Fruit fly (Drosophila melanogaster) whole organism, embryonic: Measurements from ENCODE around the gene CG14082.

Experiments
- CG10267 ChIP-seq: fragments of 200-800 bp; sonication (Bioruptor generic); optimal IDR thresholded peaks from 2 replicates; lab custom pipeline; 2018; ENCODE audit warnings: missing biosample characterization, mild to moderate bottlenecking, missing genetic modification characterization, moderate library complexity
- CG10321 ChIP-seq: fragments of 200-800 bp; sonication (Bioruptor generic); IDR thresholded peaks from 2 replicates; pipeline ENCODE4 v1.3.6; 2022; ENCODE audit warnings: missing biosample characterization, missing genetic modification characterization
- CG12659 ChIP-seq: fragments of 200-800 bp; sonication (Bioruptor generic); optimal IDR thresholded peaks from 3 replicates; lab custom pipeline; 2017; ENCODE audit warnings: mild to moderate bottlenecking, missing biosample characterization, missing genetic modification reagents, missing genetic modification characterization
- CG15073 ChIP-seq: fragments of 200-800 bp; sonication (Bioruptor generic); optimal IDR thresholded peaks from 2 replicates; lab custom pipeline; 2016; ENCODE audit warnings: missing biosample characterization, missing genetic modification characterization
- CG15514 ChIP-seq: fragments of 200-800 bp; sonication (Bioruptor generic); optimal IDR thresholded peaks from 3 replicates; lab custom pipeline; 2017; ENCODE audit warnings: missing biosample characterization, missing genetic modification characterization, mild to moderate bottlenecking, moderate library complexity, missing genetic modification reagents
- CG15696 ChIP-seq: fragments of 200-800 bp; sonication (Bioruptor generic); optimal IDR thresholded peaks from 2 replicates; lab custom pipeline; 2019; ENCODE audit warnings: missing biosample characterization, mild to moderate bottlenecking, missing genetic modification characterization, moderate library complexity
- CG17912 ChIP-seq: fragments of 200-800 bp; sonication (Bioruptor generic); optimal IDR thresholded peaks from 2 replicates; lab custom pipeline; 2018; ENCODE audit warnings: missing biosample characterization, mild to moderate bottlenecking, missing genetic modification characterization
- CG2129 ChIP-seq: fragments of 200-800 bp; sonication (Bioruptor generic); IDR thresholded peaks from 2 replicates; pipeline ENCODE4 v1.3.6; 2022; ENCODE audit warnings: missing biosample characterization, missing genetic modification characterization; ENCODE audit not compliant: partially characterized antibody
- CG2712 ChIP-seq: fragments of 200-800 bp; optimal IDR thresholded peaks from 3 replicates; lab custom pipeline; 2019; ENCODE audit warnings: missing biosample characterization, mild to moderate bottlenecking, missing genetic modification characterization, moderate library complexity
- CG3407 ChIP-seq: fragments of 200-800 bp; sonication (Bioruptor generic); optimal IDR thresholded peaks from 2 replicates; lab custom pipeline; 2018; ENCODE audit warnings: missing biosample characterization, mild to moderate bottlenecking, missing genetic modification characterization
- CG4404 ChIP-seq: fragments of 200-800 bp; sonication (Bioruptor generic); IDR thresholded peaks from 2 replicates; pipeline ENCODE4 v1.3.6; 2022; ENCODE audit warnings: missing biosample characterization, missing genetic modification characterization
- CG4424 ChIP-seq: fragments of 200-800 bp; sonication (Bioruptor generic); optimal IDR thresholded peaks from 3 replicates; lab custom pipeline; 2016; ENCODE audit warnings: missing biosample characterization, missing genetic modification characterization
- CG4617 ChIP-seq: fragments of 200-800 bp; sonication (Bioruptor generic); optimal IDR thresholded peaks from 3 replicates; lab custom pipeline; 2016; ENCODE audit warnings: missing biosample characterization, missing genetic modification characterization, borderline replicate concordance
- CG6683 ChIP-seq: fragments of 200-800 bp; sonication (Bioruptor generic); optimal IDR thresholded peaks from 2 replicates; lab custom pipeline; 2017; ENCODE audit warnings: missing biosample characterization, mild to moderate bottlenecking, missing genetic modification characterization, missing genetic modification reagents
- CG7987 ChIP-seq: fragments of 200-800 bp; sonication (Bioruptor generic); optimal IDR thresholded peaks from 2 replicates; lab custom pipeline; 2018; ENCODE audit warnings: missing biosample characterization, mild to moderate bottlenecking, missing genetic modification characterization, moderate library complexity
- D19B ChIP-seq: fragments of 200-800 bp; sonication (Bioruptor generic); optimal IDR thresholded peaks from 2 replicates; lab custom pipeline; 2017; ENCODE audit warnings: missing biosample characterization, mild to moderate bottlenecking, missing genetic modification characterization
- Dad ChIP-seq: fragments of 200-800 bp; sonication (Bioruptor generic); optimal IDR thresholded peaks from 3 replicates; lab custom pipeline; 2016; ENCODE audit warnings: missing biosample characterization, missing genetic modification characterization
- Doc3 ChIP-seq: fragments of 200-800 bp; sonication (Bioruptor generic); IDR thresholded peaks from 3 replicates; pipeline ENCODE4 v1.3.6; 2022; ENCODE audit warnings: missing biosample characterization, missing genetic modification characterization; ENCODE audit not compliant: partially characterized antibody
- Dp ChIP-seq: fragments of 200-800 bp; sonication (Bioruptor generic); optimal IDR thresholded peaks from 2 replicates; lab custom pipeline; 2018; ENCODE audit warnings: missing biosample characterization, mild to moderate bottlenecking, missing genetic modification characterization, moderate library complexity
- E2f1 ChIP-seq: fragments of 200-800 bp; sonication (Bioruptor generic); IDR thresholded peaks from 2 replicates; pipeline ENCODE4 v1.3.6; 2022; ENCODE audit warnings: missing biosample characterization, missing genetic modification characterization
- E2f2 ChIP-seq: fragments of 200-800 bp; sonication (Bioruptor generic); IDR thresholded peaks from 2 replicates; pipeline ENCODE4 v1.3.6; 2022; ENCODE audit warnings: missing biosample characterization, missing genetic modification characterization
- HmgZ ChIP-seq: fragments of 200-800 bp; sonication (Bioruptor generic); optimal IDR thresholded peaks from 2 replicates; lab custom pipeline; 2018; ENCODE audit warnings: missing biosample characterization, mild to moderate bottlenecking, missing genetic modification characterization
- Hmr ChIP-seq: fragments of 200-800 bp; sonication (Bioruptor generic); optimal IDR thresholded peaks from 3 replicates; lab custom pipeline; 2017; ENCODE audit warnings: mild to moderate bottlenecking, missing biosample characterization, missing genetic modification reagents, missing genetic modification characterization
- Hsf ChIP-seq: fragments of 200-800 bp; sonication (Bioruptor generic); optimal IDR thresholded peaks from 3 replicates; lab custom pipeline; 2016; ENCODE audit warnings: missing biosample characterization, missing genetic modification characterization
- Lhr ChIP-seq: fragments of 200-800 bp; sonication (Bioruptor generic); optimal IDR thresholded peaks from 3 replicates; lab custom pipeline; 2017; ENCODE audit warnings: mild to moderate bottlenecking, missing biosample characterization, missing genetic modification reagents, missing genetic modification characterization
- MBD-R2 ChIP-seq: fragments of 200-800 bp; sonication (Bioruptor generic); IDR thresholded peaks from 2 replicates; pipeline ENCODE4 v1.3.6; 2022; ENCODE audit warnings: missing biosample characterization, missing genetic modification characterization
- MESR4 ChIP-seq: fragments of 200-800 bp; sonication (Bioruptor generic); optimal IDR thresholded peaks from 2 replicates; lab custom pipeline; 2018; ENCODE audit warnings: missing biosample characterization, mild to moderate bottlenecking, missing genetic modification characterization, moderate library complexity
- Med ChIP-seq: fragments of 200-800 bp; sonication (Bioruptor generic); peaks from one replicate; lab custom pipeline; 2016; ENCODE audit warnings: missing biosample characterization, missing genetic modification characterization, mild to moderate bottlenecking, inconsistent platforms, moderate library complexity
- PHDP ChIP-seq: fragments of 200-800 bp; sonication (Bioruptor generic); optimal IDR thresholded peaks from 3 replicates; lab custom pipeline; 2018; ENCODE audit warnings: missing biosample characterization, mild to moderate bottlenecking, missing genetic modification characterization, moderate library complexity
- Rfx ChIP-seq: fragments of 200-800 bp; sonication (Bioruptor generic); IDR thresholded peaks from 2 replicates; pipeline ENCODE4 v1.3.6; 2022; ENCODE audit warnings: missing biosample characterization, missing genetic modification characterization
- Sry-β ChIP-seq: fragments of 200-800 bp; sonication (Bioruptor generic); optimal IDR thresholded peaks from 2 replicates; lab custom pipeline; 2018; ENCODE audit warnings: missing biosample characterization, mild to moderate bottlenecking, missing genetic modification characterization, moderate library complexity
- Taf1 ChIP-seq: fragments of 200-800 bp; sonication (Bioruptor generic); IDR thresholded peaks from 2 replicates; pipeline ENCODE4 v1.3.6; 2022; ENCODE audit warnings: missing biosample characterization, missing genetic modification characterization
- Tbp ChIP-seq: fragments of >200 bp; optimal IDR thresholded peaks from 2 replicates; lab custom pipeline; 2018; ENCODE audit warnings: missing biosample characterization, missing genetic modification characterization
- Xbp1 ChIP-seq: fragments of 200-800 bp; sonication (Bioruptor generic); optimal IDR thresholded peaks from 3 replicates; lab custom pipeline; 2016; ENCODE audit warnings: missing biosample characterization, mild to moderate bottlenecking, missing genetic modification characterization
- ase ChIP-seq: fragments of 200-800 bp; sonication (Bioruptor generic); IDR thresholded peaks from 3 replicates; pipeline ENCODE4 v1.3.6; 2022; ENCODE audit warnings: missing biosample characterization, missing genetic modification characterization
- bab2 ChIP-seq: fragments of 200-800 bp; sonication (Bioruptor generic); optimal IDR thresholded peaks from 2 replicates; lab custom pipeline; 2016; ENCODE audit warnings: missing biosample characterization, missing genetic modification characterization
- crol ChIP-seq: fragments of 200-800 bp; sonication (Bioruptor generic); IDR thresholded peaks from 2 replicates; pipeline ENCODE4 v1.3.6; 2022; ENCODE audit warnings: missing biosample characterization, missing genetic modification characterization
- crp ChIP-seq, 2 experiments: fragments of 200-800 bp; sonication (Bioruptor generic); optimal IDR thresholded peaks; 2 replicates in 1 of 2; 3 replicates in 1 of 2; lab custom pipeline; 2017; ENCODE audit warnings: missing biosample characterization in 2 of 2, missing genetic modification characterization in 2 of 2, mild to moderate bottlenecking in 1 of 2, moderate library complexity in 1 of 2
- emc ChIP-seq: fragments of 200-800 bp; sonication (Bioruptor generic); optimal IDR thresholded peaks from 2 replicates; lab custom pipeline; 2016; ENCODE audit warnings: missing biosample characterization, missing genetic modification characterization
- gt ChIP-seq: fragments of 200-800 bp; sonication (Bioruptor generic); IDR thresholded peaks from 2 replicates; pipeline ENCODE4 v1.3.6; 2022; ENCODE audit warnings: missing biosample characterization, missing genetic modification characterization
- lbe ChIP-seq: fragments of 200-800 bp; sonication (Bioruptor generic); optimal IDR thresholded peaks from 2 replicates; lab custom pipeline; 2016; ENCODE audit warnings: missing biosample characterization, mild to moderate bottlenecking, missing genetic modification characterization
- pnt ChIP-seq: fragments of 200-800 bp; sonication (Bioruptor generic); optimal IDR thresholded peaks from 3 replicates; lab custom pipeline; 2016; ENCODE audit warnings: missing biosample characterization, missing genetic modification characterization
- pzg ChIP-seq: fragments of 200-800 bp; sonication (Bioruptor generic); optimal IDR thresholded peaks from 3 replicates; lab custom pipeline; 2018; ENCODE audit warnings: missing biosample characterization, mild to moderate bottlenecking, missing genetic modification characterization, moderate library complexity
- ro ChIP-seq: fragments of 200-800 bp; sonication (Bioruptor generic); IDR thresholded peaks from 2 replicates; pipeline ENCODE4 v1.3.6; 2022; ENCODE audit warnings: missing biosample characterization, missing genetic modification characterization
- row ChIP-seq: fragments of 200-800 bp; sonication (Bioruptor generic); IDR thresholded peaks from 3 replicates; pipeline ENCODE4 v1.3.6; 2022; ENCODE audit warnings: missing biosample characterization, missing genetic modification characterization
- sens ChIP-seq: fragments of 200-800 bp; sonication (Bioruptor generic); peaks from one replicate; lab custom pipeline; 2016; ENCODE audit warnings: missing biosample characterization, missing genetic modification characterization
- stwl ChIP-seq: fragments of 200-800 bp; sonication (Bioruptor generic); optimal IDR thresholded peaks from 3 replicates; lab custom pipeline; 2018; ENCODE audit warnings: missing biosample characterization, mild to moderate bottlenecking, missing genetic modification characterization, moderate library complexity
- zfh2 ChIP-seq: fragments of 200-800 bp; sonication (Bioruptor generic); optimal IDR thresholded peaks from 2 replicates; lab custom pipeline; 2016; ENCODE audit warnings: missing biosample characterization, missing genetic modification characterization

The CG14082 gene

DNA sequence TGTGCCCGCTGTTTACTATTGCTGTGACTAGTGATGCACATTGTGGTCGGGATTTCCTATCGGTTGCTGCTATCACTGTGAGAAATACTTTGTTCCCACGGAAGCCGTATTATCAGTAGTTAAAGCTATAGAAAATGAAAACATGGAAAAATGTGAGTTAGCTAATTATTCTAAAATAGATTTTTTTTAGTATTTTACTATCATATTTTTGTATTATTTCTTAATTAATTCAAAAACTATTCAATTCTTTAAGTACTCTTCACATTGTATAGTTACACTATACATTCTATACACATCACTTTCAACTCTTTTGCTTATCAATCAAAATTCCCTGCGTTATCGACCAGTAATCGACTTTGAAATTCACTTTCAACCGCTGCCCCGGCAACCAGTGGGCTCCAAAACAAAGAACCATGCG is 41.1 kb downstream of the CG14082 start, which contains the start of the genes Naxd and CG14079 (continued):
- peak; percentile 70 for TF ChIP-seq ase
- TF ChIP-seq Tbp (GFP tag; lab: Kevin White, UChicago): no peak
- no peak for TF ChIP-seq crp (GFP tag; optimal IDR thresholded peaks at IDR 0.05; lab: Kevin White, UChicago)
- peak; percentile 24 for TF ChIP-seq pzg (GFP tag; lab: Kevin White, UChicago)
- TF ChIP-seq CG4424 (GFP tag; lab: Kevin White, UChicago): peak; percentile 38
- TF ChIP-seq D19B (GFP tag; lab: Kevin White, UChicago): no peak
- TF ChIP-seq CG15073 (GFP tag; lab: Kevin White, UChicago): no peak
- TF ChIP-seq CG6683: no peak

DNA sequence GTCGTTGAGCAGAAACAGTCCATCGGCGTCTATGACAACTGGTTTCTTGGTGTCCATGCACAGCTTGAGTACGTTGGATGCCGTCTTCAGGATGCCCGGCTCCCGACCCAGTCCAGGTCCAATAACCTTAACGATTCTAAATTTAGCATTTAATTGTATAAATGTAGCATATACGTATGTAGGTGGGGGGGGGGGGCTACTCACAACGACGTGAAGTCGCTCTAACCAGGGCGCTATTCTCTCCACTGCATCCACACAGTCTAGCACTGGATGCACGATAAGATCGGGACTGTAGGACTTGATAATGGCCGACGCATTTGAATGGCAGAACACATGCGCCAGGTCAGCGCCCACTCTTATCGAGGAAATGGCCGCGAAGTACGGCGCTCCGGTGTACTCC is 41.7 kb downstream of the CG14082 start:
- TF ChIP-seq Med (GFP tag; lab: Kevin White, UChicago) (peak; percentile 50), ro (GFP tag; lab: Robert Waterston, UW) (no peak), crol (peak; percentile 64), CG2129 (GFP tag; lab: Robert Waterston, UW) (no peak)
- TF ChIP-seq, all 482 proteins: peak for 2

DNA sequence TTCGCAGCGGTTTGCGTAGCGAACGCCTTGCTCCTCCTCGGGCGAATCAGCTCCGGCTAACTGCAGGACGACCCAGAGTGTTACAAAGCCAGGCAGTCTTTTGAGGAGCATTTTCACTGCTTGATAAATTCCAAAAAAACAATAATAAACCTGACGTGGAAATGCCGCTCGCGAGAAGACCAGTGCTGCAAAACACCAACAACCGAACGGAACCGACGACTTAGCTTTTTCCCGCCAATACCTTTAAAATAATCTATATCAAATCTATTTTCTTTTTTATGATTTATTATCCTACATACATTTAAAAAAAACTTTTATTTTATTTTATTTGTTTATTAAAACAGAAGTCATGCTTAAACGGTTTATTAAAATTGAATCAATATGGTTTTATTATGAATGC is 42.7 kb downstream of the CG14082 start, which contains the start of gene CNPYb:
Gene CNPYb, minus strand, starts transcription at position 186 of the 400 bp plus-strand sequence.
- TF ChIP-seq MESR4 (GFP tag; lab: Kevin White, UChicago): peak; percentile 61
- TF ChIP-seq CG10321 (GFP tag; lab: Robert Waterston, UW): no peak
- TF ChIP-seq Sry-β (GFP tag; lab: Kevin White, UChicago): peak; percentile 90
- no peak for TF ChIP-seq Doc3 (GFP tag; lab: Robert Waterston, UW)
- TF ChIP-seq CG4617 (GFP tag; lab: Kevin White, UChicago): peak; percentile 22
- peak; percentile 17 for TF ChIP-seq CG12659 (GFP tag; lab: Kevin White, UChicago)
- no peak for TF ChIP-seq gt (GFP tag; lab: Robert Waterston, UW)
- TF ChIP-seq zfh2: no peak
- peak; percentile 0 for TF ChIP-seq stwl
- TF ChIP-seq CG7987 (GFP tag; lab: Kevin White, UChicago): no peak
- TF ChIP-seq Dp (GFP tag; lab: Kevin White, UChicago): peak; percentile 20
- no peak for TF ChIP-seq Taf1 (GFP tag; lab: Robert Waterston, UW)
- TF ChIP-seq Xbp1: peak; percentile 89
- TF ChIP-seq bab2: no peak
- TF ChIP-seq Hmr (GFP tag; lab: Kevin White, UChicago): no peak
- peak; percentile 27 for TF ChIP-seq CG15514 (GFP tag; lab: Kevin White, UChicago)
- peak; percentile 74 for TF ChIP-seq row (GFP tag; lab: Robert Waterston, UW)
- TF ChIP-seq Hsf: no peak
- TF ChIP-seq CG3407 (GFP tag; lab: Kevin White, UChicago): no peak
- TF ChIP-seq Rfx: peak; percentile 15; the same call in 1 of the 2 replicates
- no peak for TF ChIP-seq CG15696 (tag; lab: Kevin White, UChicago)
- TF ChIP-seq PHDP: peak; percentile 5
- TF ChIP-seq Dad: no peak
- no peak for TF ChIP-seq Lhr
- peak; percentile 22 for TF ChIP-seq pzg (GFP tag; lab: Kevin White, UChicago)
- TF ChIP-seq E2f1 (GFP tag; lab: Robert Waterston, UW): no peak
- peak; percentile 32 for TF ChIP-seq Med (GFP tag; lab: Kevin White, UChicago)
- TF ChIP-seq HmgZ (tag; lab: Kevin White, UChicago): peak; percentile 11
- no peak for TF ChIP-seq CG17912
- no peak for TF ChIP-seq pnt
- peak; percentile 84 for TF ChIP-seq MBD-R2 (GFP tag; lab: Robert Waterston, UW)
- TF ChIP-seq CG2712: no peak
- peak; percentile 32; the same call in 1 of the 2 replicates for TF ChIP-seq E2f2 (GFP tag; lab: Robert Waterston, UW)
- TF ChIP-seq CG4404 (GFP tag; lab: Robert Waterston, UW): no peak
- TF ChIP-seq CG10267 (tag; lab: Kevin White, UChicago): peak; percentile 87
- TF ChIP-seq sens: peak; percentile 33
- peak; percentile 4 for TF ChIP-seq lbe (GFP tag; lab: Kevin White, UChicago)
- TF ChIP-seq emc (GFP tag; lab: Kevin White, UChicago): no peak
